Worm (Caenorhabditis elegans) whole organism, early embryonic: ENCODE data around the gene srw-16.

Source experiments
- ceh-13 ChIP-seq: fragments of 200-800 bp; sonication (Bioruptor generic); optimal IDR thresholded peaks from 2 replicates; lab custom pipeline; 2018; ENCODE audit warnings: mild to moderate bottlenecking, missing genetic modification characterization, missing compliant biosample characterization
- flt-1 ChIP-seq: fragments of 200-800 bp; sonication (Bioruptor generic); IDR thresholded peaks from 2 replicates; pipeline ENCODE4 v1.3.6; 2022; ENCODE audit warnings: missing genetic modification characterization, missing compliant biosample characterization
- tbx-37 ChIP-seq: fragments of 200-800 bp; sonication (Bioruptor generic); conservative IDR thresholded peaks from 2 replicates; pipeline ENCODE4 v1.3.6; 2022; ENCODE audit warnings: missing genetic modification reagents, missing genetic modification characterization, missing compliant biosample characterization

ce11 chrV:15241259-15241658, 33.4 kb downstream of the srw-16 start, which contains the start of gene chil-12:
- TF ChIP-seq ceh-13 (GFP tag; lab: Kevin White, UChicago) (no peak), tbx-37 (no peak), flt-1 (GFP tag; lab: Robert Waterston, UW) (no peak)
